Worm (Caenorhabditis elegans): ENCODE data around the gene fig-1.

The fig-1 gene

DNA sequence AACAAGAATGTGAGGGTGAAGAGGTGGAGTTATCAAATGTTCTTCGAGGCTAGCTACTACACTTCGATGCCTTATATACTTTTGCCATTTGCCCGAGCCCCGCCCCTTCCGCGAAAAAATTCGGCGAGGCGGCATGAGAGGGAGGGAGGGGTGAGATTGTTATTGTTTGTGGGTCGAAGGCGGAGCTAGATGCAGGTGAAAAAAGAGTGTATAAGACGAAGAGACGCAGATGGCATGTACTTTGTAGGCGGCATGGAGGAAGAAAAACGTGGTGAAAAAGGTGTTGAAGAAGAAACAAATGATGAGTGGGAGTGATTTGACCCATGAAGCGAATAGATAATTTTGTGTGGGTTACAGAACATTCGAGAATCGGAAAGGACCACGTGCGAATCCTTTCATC, 31.4 kb upstream of the fig-1 start, which contains the start of gene C13G3.1:
TSS of gene C13G3.1 (minus strand) at position 47 of the 400 bp plus-strand sequence.
- TF ChIP-seq gmeb-2 (tag; optimal IDR thresholded peaks at IDR 0.05) (no peak), pros-1 (tag; optimal IDR thresholded peaks at IDR 0.05) (no peak), dve-1 (tag; optimal IDR thresholded peaks at IDR 0.05) (no peak), pqm-1 (tag; optimal IDR thresholded peaks at IDR 0.05) (no peak), odd-2 (tag; optimal IDR thresholded peaks at IDR 0.05) (no peak), hlh-15 (tag; optimal IDR thresholded peaks at IDR 0.05) (no peak), ceh-34 (tag; optimal IDR thresholded peaks at IDR 0.05) (no peak), ceh-9 (tag; optimal IDR thresholded peaks at IDR 0.05) (no peak), dmd-4 (tag; optimal IDR thresholded peaks at IDR 0.05; ENCODE audit: borderline replicate concordance) (no peak), F13H6.1 (tag; optimal IDR thresholded peaks at IDR 0.05) (no peak), pha-2 (tag; optimal IDR thresholded peaks at IDR 0.05) (no peak), nhr-232 (tag; optimal IDR thresholded peaks at IDR 0.05) (no peak), hlh-30 (tag; optimal IDR thresholded peaks at IDR 0.05; ENCODE audit: insufficient read depth) (no peak), ama-1 (optimal IDR thresholded peaks at IDR 0.05) (no peak), nhr-11 (tag; optimal IDR thresholded peaks at IDR 0.05) (no peak)

DNA sequence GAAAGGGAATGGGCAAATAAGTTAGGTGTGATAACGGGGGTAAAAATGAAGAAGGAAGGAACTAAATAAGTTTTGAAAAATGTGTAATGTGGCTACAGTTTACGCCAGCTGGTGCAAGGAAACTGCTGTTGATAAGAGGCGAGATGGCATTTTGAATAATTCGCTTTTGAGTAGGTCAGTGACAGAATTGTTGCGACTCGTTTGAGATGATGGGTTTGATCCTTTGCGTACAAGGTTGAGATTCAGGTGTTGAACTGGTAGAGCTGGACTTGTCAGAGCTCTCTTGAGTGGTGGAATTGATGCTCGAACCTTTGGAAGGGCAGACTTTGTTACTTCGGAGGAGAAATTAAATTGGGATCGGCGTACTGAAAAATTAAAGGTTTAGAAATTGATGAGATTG, 30.8 kb upstream of the fig-1 start:
- TF ChIP-seq ceh-22 (tag; optimal IDR thresholded peaks at IDR 0.05) (no peak), hlh-13 (GFP tag; optimal IDR thresholded peaks at IDR 0.05) (no peak), zip-5 (tag; optimal IDR thresholded peaks at IDR 0.05) (no peak), npax-4 (tag; optimal IDR thresholded peaks at IDR 0.05) (no peak), ceh-34 (tag; optimal IDR thresholded peaks at IDR 0.05) (no peak), ceh-9 (tag; optimal IDR thresholded peaks at IDR 0.05) (no peak)

ce11 chrV:11010768-11011167, 29.8 kb upstream of the fig-1 start:
- TF ChIP-seq ceh-45 (GFP tag; IDR thresholded peaks at IDR 0.05), result no peak
- TF ChIP-seq unc-86 (tag; optimal IDR thresholded peaks at IDR 0.05), result no peak
- no peak for TF ChIP-seq K02D7.2 (tag; optimal IDR thresholded peaks at IDR 0.05)
- TF ChIP-seq odd-2 (tag; optimal IDR thresholded peaks at IDR 0.05), result no peak
- no peak for TF ChIP-seq eyg-1 (tag; optimal IDR thresholded peaks at IDR 0.05)
- TF ChIP-seq lim-6 (tag; optimal IDR thresholded peaks at IDR 0.05), result no peak
- TF ChIP-seq Y22D7AL.16 (tag; optimal IDR thresholded peaks at IDR 0.05), result no peak

DNA sequence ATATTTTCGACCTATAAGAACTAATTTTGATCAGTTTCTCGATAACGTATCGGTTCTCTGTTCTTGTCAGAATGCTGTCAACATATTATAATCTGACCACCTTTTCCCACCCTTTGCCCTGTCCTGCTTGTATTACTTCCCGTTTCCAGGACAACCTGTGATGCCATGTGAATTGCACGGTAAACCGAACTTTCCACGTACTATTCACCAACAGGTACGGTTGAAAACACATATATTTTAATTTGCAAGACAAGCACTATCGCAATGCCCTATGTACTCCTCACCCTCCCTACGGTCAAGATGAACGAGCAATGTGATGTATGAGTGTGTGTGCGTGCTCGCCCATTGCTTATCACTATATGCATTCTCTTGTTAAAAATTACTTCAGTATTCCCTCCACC, 28.1 kb upstream of the fig-1 start:
- peak; percentile 84 for TF ChIP-seq elt-2 (tag; optimal IDR thresholded peaks at IDR 0.05)
- TF ChIP-seq pax-1 (tag; optimal IDR thresholded peaks at IDR 0.05), result no peak
- TF ChIP-seq K02D7.2 (tag; optimal IDR thresholded peaks at IDR 0.05), result no peak
- no peak for TF ChIP-seq pros-1 (tag; optimal IDR thresholded peaks at IDR 0.05)

ce11 chrV:11007651-11008050, 26.6 kb upstream of the fig-1 start:
- no peak for TF ChIP-seq sox-2 (GFP tag; IDR thresholded peaks at IDR 0.05)
- peak; percentile 54 for TF ChIP-seq elt-2 (tag; optimal IDR thresholded peaks at IDR 0.05)
- TF ChIP-seq ceh-24 (tag; optimal IDR thresholded peaks at IDR 0.05), result no peak

DNA sequence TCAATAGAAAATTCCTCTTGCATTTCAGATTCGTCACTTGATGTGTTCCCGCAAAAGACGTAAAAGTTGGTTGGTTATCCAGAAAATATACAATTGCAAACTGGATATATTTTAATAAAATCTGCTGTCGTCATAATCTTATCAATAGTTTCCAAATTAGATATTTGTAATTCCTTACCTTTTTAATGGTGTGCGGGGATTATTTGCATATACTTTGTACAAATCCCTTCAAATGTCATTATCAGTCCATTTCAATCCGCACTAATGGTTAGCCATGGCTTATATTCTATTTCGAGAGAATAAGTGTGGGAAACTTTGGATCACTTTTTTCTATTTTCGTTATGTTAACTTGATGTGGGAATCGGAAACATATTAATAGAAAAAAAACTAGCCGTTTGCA, 23.1 kb upstream of the fig-1 start:
- TF ChIP-seq ceh-19 (GFP tag; optimal IDR thresholded peaks at IDR 0.05) (no peak), dve-1 (tag; optimal IDR thresholded peaks at IDR 0.05) (no peak), nhr-11 (tag; optimal IDR thresholded peaks at IDR 0.05) (no peak), T23F11.4 (GFP tag; optimal IDR thresholded peaks at IDR 0.05) (no peak), eyg-1 (tag; optimal IDR thresholded peaks at IDR 0.05) (no peak), F13H6.1 (tag; optimal IDR thresholded peaks at IDR 0.05) (no peak)

- TF ChIP-seq pag-3 (tag; optimal IDR thresholded peaks at IDR 0.05; ENCODE audit: borderline replicate concordance), result no peak
- no peak for TF ChIP-seq C08G9.2 (tag; optimal IDR thresholded peaks at IDR 0.05)
- TF ChIP-seq rnt-1 (tag; optimal IDR thresholded peaks at IDR 0.05), result no peak
- no peak for TF ChIP-seq npax-4 (tag; optimal IDR thresholded peaks at IDR 0.05)
- TF ChIP-seq K09A11.1 (tag; optimal IDR thresholded peaks at IDR 0.05; ENCODE audit: insufficient read depth), result no peak
- no peak for TF ChIP-seq ceh-31 (tag; optimal IDR thresholded peaks at IDR 0.05)
- no peak for TF ChIP-seq lim-6 (tag; optimal IDR thresholded peaks at IDR 0.05)
- no peak for TF ChIP-seq sox-4 (tag; optimal IDR thresholded peaks at IDR 0.05)
- no peak for TF ChIP-seq sox-2 (GFP tag; IDR thresholded peaks at IDR 0.05)
- TF ChIP-seq ref-2 (tag; optimal IDR thresholded peaks at IDR 0.05), result no peak
- TF ChIP-seq unc-42 (tag; optimal IDR thresholded peaks at IDR 0.05), result no peak
Observed at ce11 chrV:11002434-11002833, 21.4 kb upstream of the fig-1 start, which contains the start of gene F53B7.4. Gene F53B7.4, minus strand, starts transcription at chrV:11002534.
